Fruit fly (Drosophila melanogaster): ENCODE measurements around the gene CG13084.

DNA sequence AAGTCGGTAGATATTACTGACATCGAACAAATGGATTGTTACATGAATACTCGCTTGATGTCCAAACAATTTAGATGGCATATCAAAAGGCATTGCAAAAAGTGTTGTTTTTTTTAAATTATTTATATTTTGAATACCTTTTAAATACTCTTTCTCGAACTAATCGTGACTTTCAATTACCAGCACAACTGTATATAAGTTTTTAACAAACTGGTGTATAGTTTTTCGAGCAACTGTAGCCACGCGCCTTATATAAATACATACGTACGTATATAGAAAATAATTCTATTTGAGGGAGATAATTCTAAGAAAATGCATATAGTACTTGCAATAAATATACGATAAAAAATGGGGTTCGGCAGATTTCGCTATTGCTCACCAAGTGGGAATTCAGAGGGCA lies 44.4 kb upstream of the CG13084 start:
- no peak for TF ChIP-seq h (GFP tag; optimal IDR thresholded peaks at IDR 0.05)
- no peak for TF ChIP-seq foxo (GFP tag; optimal IDR thresholded peaks at IDR 0.05)
- TF ChIP-seq OdsH (GFP tag; optimal IDR thresholded peaks at IDR 0.05): no peak
